Worm (Caenorhabditis elegans): ENCODE measurements around the gene mig-21.

mig-21 gene

ce11 chrIII:5839147-5839546 is 39.0 kb downstream of the mig-21 start (continued):
- TF ChIP-seq C16A3.4 (tag; optimal IDR thresholded peaks at IDR 0.05) (no peak), pax-3 (tag; optimal IDR thresholded peaks at IDR 0.05) (no peak), elt-2 (tag; optimal IDR thresholded peaks at IDR 0.05) (peak; percentile 75), ceh-88 (GFP tag; IDR thresholded peaks at IDR 0.05) (no peak), lir-3 (tag; optimal IDR thresholded peaks at IDR 0.05; ENCODE audit: poor library complexity) (no peak), mep-1 (tag; optimal IDR thresholded peaks at IDR 0.05) (peak; percentile 28), ztf-11 (tag; optimal IDR thresholded peaks at IDR 0.05) (no peak), C34B4.2 (tag; optimal IDR thresholded peaks at IDR 0.05) (no peak), skn-1 (tag; optimal IDR thresholded peaks at IDR 0.05) (no peak), grh-1 (GFP tag; IDR thresholded peaks at IDR 0.05) (no peak), sox-4 (tag; optimal IDR thresholded peaks at IDR 0.05) (no peak), aha-1 (tag; optimal IDR thresholded peaks at IDR 0.05) (no peak), lin-39 (tag; optimal IDR thresholded peaks at IDR 0.05) (no peak), fkh-8 (tag; optimal IDR thresholded peaks at IDR 0.05) (no peak), sup-37 (GFP tag; optimal IDR thresholded peaks at IDR 0.05) (no peak), isw-1 (GFP tag; IDR thresholded peaks at IDR 0.05) (no peak), F16B12.6 (tag; optimal IDR thresholded peaks at IDR 0.05) (no peak), nhr-90 (tag; optimal IDR thresholded peaks at IDR 0.05; ENCODE audit: poor library complexity) (peak; percentile 53), dsc-1 (tag; optimal IDR thresholded peaks at IDR 0.05) (no peak), nhr-84 (tag; optimal IDR thresholded peaks at IDR 0.05) (no peak), nhr-47 (tag; optimal IDR thresholded peaks at IDR 0.05) (no peak), xbp-1 (tag; optimal IDR thresholded peaks at IDR 0.05) (no peak), Y116A8C.19 (tag; optimal IDR thresholded peaks at IDR 0.05; ENCODE audit: borderline replicate concordance) (no peak), vab-15 (tag; optimal IDR thresholded peaks at IDR 0.05) (no peak), ceh-63 (GFP tag; optimal IDR thresholded peaks at IDR 0.05) (no peak), unc-98 (GFP tag; IDR thresholded peaks at IDR 0.05) (no peak), hpl-2 (GFP tag; optimal IDR thresholded peaks at IDR 0.05) (peak; percentile 24), nhr-71 (tag; optimal IDR thresholded peaks at IDR 0.05) (peak; percentile 59)

- no peak for TF ChIP-seq hlh-17 (GFP tag; optimal IDR thresholded peaks at IDR 0.05; ENCODE audit: borderline replicate concordance)
- TF ChIP-seq xbp-1 (tag; optimal IDR thresholded peaks at IDR 0.05), result no peak
- TF ChIP-seq dsc-1 (tag; optimal IDR thresholded peaks at IDR 0.05), result no peak
- no peak for TF ChIP-seq alr-1 (tag; optimal IDR thresholded peaks at IDR 0.05; ENCODE audit: borderline replicate concordance)
- TF ChIP-seq sptf-1 (tag; optimal IDR thresholded peaks at IDR 0.05), result no peak
- TF ChIP-seq fkh-10 (GFP tag; optimal IDR thresholded peaks at IDR 0.05), result no peak
- TF ChIP-seq fos-1 (tag; optimal IDR thresholded peaks at IDR 0.05), result no peak
- TF ChIP-seq lin-35 (GFP tag; optimal IDR thresholded peaks at IDR 0.05), result peak in 1 of 2 experiments; percentile 61
- TF ChIP-seq unc-98 (GFP tag; IDR thresholded peaks at IDR 0.05), result no peak
- no peak for TF ChIP-seq ces-1 (GFP tag; optimal IDR thresholded peaks at IDR 0.05)
- no peak for TF ChIP-seq lin-39 (tag; optimal IDR thresholded peaks at IDR 0.05)
- no peak for TF ChIP-seq tlp-1 (tag; optimal IDR thresholded peaks at IDR 0.05)
- no peak for TF ChIP-seq unc-86 (tag; optimal IDR thresholded peaks at IDR 0.05)
- no peak for TF ChIP-seq grh-1 (GFP tag; IDR thresholded peaks at IDR 0.05)
- TF ChIP-seq nhr-11 (tag; optimal IDR thresholded peaks at IDR 0.05), result no peak
- no peak for TF ChIP-seq lin-15B (tag; optimal IDR thresholded peaks at IDR 0.05)
- TF ChIP-seq zip-4 (GFP tag; optimal IDR thresholded peaks at IDR 0.05), result no peak
- TF ChIP-seq elt-2 (tag; optimal IDR thresholded peaks at IDR 0.05), result peak; percentile 74
- TF ChIP-seq lsy-2 (tag; optimal IDR thresholded peaks at IDR 0.05), result peak in 1 of 2 experiments; percentile 46
- TF ChIP-seq mdl-1 (tag; optimal IDR thresholded peaks at IDR 0.05), result peak in 1 of 2 experiments; percentile 84
- TF ChIP-seq fkh-4 (tag; optimal IDR thresholded peaks at IDR 0.05; ENCODE audit: borderline replicate concordance), result no peak
- no peak for TF ChIP-seq ztf-4 (tag; optimal IDR thresholded peaks at IDR 0.05)
- TF ChIP-seq lin-13 (GFP tag; optimal IDR thresholded peaks at IDR 0.05), result no peak
- TF ChIP-seq efl-3 (GFP tag; optimal IDR thresholded peaks at IDR 0.05), result no peak
- TF ChIP-seq F16B12.6 (tag; optimal IDR thresholded peaks at IDR 0.05), result no peak
- peak; percentile 71 for TF ChIP-seq nhr-20 (tag; optimal IDR thresholded peaks at IDR 0.05)
- no peak for TF ChIP-seq ztf-11 (tag; optimal IDR thresholded peaks at IDR 0.05)
- peak; percentile 18 for TF ChIP-seq nhr-47 (tag; optimal IDR thresholded peaks at IDR 0.05)
- TF ChIP-seq mep-1 (tag; optimal IDR thresholded peaks at IDR 0.05), result peak; percentile 25
- TF ChIP-seq sup-37 (GFP tag; optimal IDR thresholded peaks at IDR 0.05), result no peak
- TF ChIP-seq vab-15 (tag; optimal IDR thresholded peaks at IDR 0.05), result no peak
- TF ChIP-seq lir-3 (tag; optimal IDR thresholded peaks at IDR 0.05; ENCODE audit: poor library complexity), result no peak
- no peak for TF ChIP-seq zag-1 (tag; optimal IDR thresholded peaks at IDR 0.05)
Measured at ce11 chrIII:5838159-5839046, 39.8 kb downstream of the mig-21 start.
